Worm (Caenorhabditis elegans) whole organism, L4 larva: ENCODE results near the gene srh-234.

Source experiments
- D1046.2 ChIP-seq: fragments of 200-800 bp; sonication (Bioruptor generic); IDR thresholded peaks from 2 replicates; pipeline ENCODE4 v1.3.6; 2022; ENCODE audit warnings: missing genetic modification characterization, missing compliant biosample characterization
- F10B5.3 ChIP-seq: sonication (generic microtip); optimal IDR thresholded peaks from 2 replicates; lab custom pipeline; 2016; ENCODE audit warnings: mild to moderate bottlenecking, missing genetic modification characterization, missing compliant biosample characterization
- Y75B8A.6 ChIP-seq: fragments of 200-800 bp; sonication (Bioruptor generic); IDR thresholded peaks from 2 replicates; pipeline ENCODE4 v1.3.6; 2022; ENCODE audit warnings: missing genetic modification reagents, missing genetic modification characterization, missing compliant biosample characterization
- ZK337.2 ChIP-seq: fragments of 200-800 bp; sonication (Bioruptor generic); IDR thresholded peaks from 2 replicates; pipeline ENCODE4 v1.3.6; 2022; ENCODE audit warnings: missing genetic modification reagents, missing genetic modification characterization, missing compliant biosample characterization
- aha-1 ChIP-seq: fragments of 150-350 bp; peaks from one replicate; lab custom pipeline; 2014; ENCODE audit warnings: missing biosample characterization, missing genetic modification characterization
- attf-4 ChIP-seq: sonication (generic microtip); optimal IDR thresholded peaks from 3 replicates; lab custom pipeline; 2017; ENCODE audit warnings: missing biosample characterization, missing genetic modification characterization
- ceh-44 ChIP-seq: fragments of 200-800 bp; sonication (Bioruptor generic); IDR thresholded peaks from 2 replicates; pipeline ENCODE4 v1.3.6; 2022; ENCODE audit warnings: missing genetic modification reagents, missing genetic modification characterization, missing compliant biosample characterization
- ceh-62 ChIP-seq: sonication (generic microtip); optimal IDR thresholded peaks from 2 replicates; lab custom pipeline; 2017; ENCODE audit warnings: missing biosample characterization, missing genetic modification characterization
- ctbp-1 ChIP-seq: fragments of 200-800 bp; sonication (Bioruptor generic); IDR thresholded peaks from 2 replicates; pipeline ENCODE4 v1.3.6; 2022; ENCODE audit warnings: missing genetic modification reagents, missing genetic modification characterization, missing compliant biosample characterization
- daf-8 ChIP-seq: fragments of 200-800 bp; sonication (Bioruptor generic); IDR thresholded peaks from 2 replicates; pipeline ENCODE4 v1.3.6; 2022; ENCODE audit warnings: missing genetic modification characterization, missing compliant biosample characterization
- dmd-6 ChIP-seq: fragments of 200-800 bp; sonication (Bioruptor generic); IDR thresholded peaks from 2 replicates; pipeline ENCODE4 v1.3.6; 2022; ENCODE audit warnings: missing genetic modification reagents, missing genetic modification characterization, missing compliant biosample characterization
- dmd-9 ChIP-seq: fragments of 200-800 bp; sonication (Bioruptor generic); IDR thresholded peaks from 2 replicates; pipeline ENCODE4 v1.3.6; 2022; ENCODE audit warnings: missing genetic modification reagents, missing genetic modification characterization, missing compliant biosample characterization
- dve-1 ChIP-seq: sonication (generic microtip); optimal IDR thresholded peaks from 2 replicates; lab custom pipeline; 2017; ENCODE audit warnings: antibody characterized with exemption, mild to moderate bottlenecking, missing genetic modification characterization, missing compliant biosample characterization; ENCODE audit not compliant: insufficient read depth
- fos-1 ChIP-seq: fragments of 150-350 bp; optimal IDR thresholded peaks from 2 replicates; lab custom pipeline; 2014; ENCODE audit warnings: missing biosample characterization, missing genetic modification characterization
- gei-8 ChIP-seq: fragments of 200-800 bp; sonication (Bioruptor generic); optimal IDR thresholded peaks from 2 replicates; lab custom pipeline; 2018; ENCODE audit warnings: mild to moderate bottlenecking, missing genetic modification characterization, missing compliant biosample characterization
- hif-1 ChIP-seq, 2 experiments: sonication (generic microtip); optimal IDR thresholded peaks; 2 replicates each; lab custom pipeline; 2016 to 2017; ENCODE audit warnings: missing compliant biosample characterization in 2 of 2, missing genetic modification characterization in 2 of 2, missing genetic modification reagents in 2 of 2, missing genotype in 2 of 2, mild to moderate bottlenecking in 1 of 2
- hlh-11 ChIP-seq: fragments of 200-800 bp; sonication (Bioruptor generic); optimal IDR thresholded peaks from 2 replicates; lab custom pipeline; 2018; ENCODE audit warnings: mild to moderate bottlenecking, missing genetic modification characterization, missing compliant biosample characterization
- hlh-30 ChIP-seq: sonication (generic microtip); optimal IDR thresholded peaks from 2 replicates; lab custom pipeline; 2017; ENCODE audit warnings: antibody characterized with exemption, mild to moderate bottlenecking, missing genetic modification characterization, missing compliant biosample characterization; ENCODE audit not compliant: insufficient read depth
- lim-7 ChIP-seq: fragments of 200-800 bp; sonication (Bioruptor generic); IDR thresholded peaks from 2 replicates; pipeline ENCODE4 v1.3.6; 2022; ENCODE audit warnings: missing genetic modification characterization, missing compliant biosample characterization
- lin-1 ChIP-seq: fragments of 200-800 bp; sonication (Bioruptor generic); IDR thresholded peaks from 2 replicates; pipeline ENCODE4 v1.3.6; 2022; ENCODE audit warnings: missing genetic modification reagents, missing genetic modification characterization, missing compliant biosample characterization
- lin-29 ChIP-seq: fragments of 200-800 bp; sonication (Bioruptor generic); IDR thresholded peaks from 2 replicates; pipeline ENCODE4 v1.3.6; 2022; ENCODE audit warnings: missing genetic modification reagents, missing genetic modification characterization, missing compliant biosample characterization
- lin-39 ChIP-seq: fragments of 150-350 bp; optimal IDR thresholded peaks from 2 replicates; lab custom pipeline; 2014; ENCODE audit warnings: missing biosample characterization, missing genetic modification reagents, missing genetic modification characterization
- lir-3 ChIP-seq: sonication (generic microtip); optimal IDR thresholded peaks from 2 replicates; lab custom pipeline; 2016; ENCODE audit warnings: mild to moderate bottlenecking, missing genetic modification characterization, missing compliant biosample characterization
- lsy-2 ChIP-seq, 2 experiments: fragments of 150-350 bp in 1 of 2; sonication (generic microtip) in 1 of 2; optimal IDR thresholded peaks; 2 replicates each; lab custom pipeline; 2014 to 2017; ENCODE audit warnings: missing biosample characterization in 2 of 2, missing genetic modification characterization in 2 of 2
- madf-9 ChIP-seq: fragments of 200-800 bp; sonication (Bioruptor generic); conservative IDR thresholded peaks from 2 replicates; pipeline ENCODE4 v1.3.6; 2022; ENCODE audit warnings: missing genetic modification reagents, missing genetic modification characterization, missing compliant biosample characterization
- mdl-1 ChIP-seq, 2 experiments: fragments of 150-350 bp in 1 of 2; sonication (generic microtip) in 1 of 2; optimal IDR thresholded peaks; 2 replicates each; lab custom pipeline; 2014 to 2017; ENCODE audit warnings: missing biosample characterization in 2 of 2, missing genetic modification characterization in 2 of 2
- mxl-3 ChIP-seq: fragments of 200-800 bp; sonication (Bioruptor generic); optimal IDR thresholded peaks from 2 replicates; lab custom pipeline; 2018; ENCODE audit warnings: mild to moderate bottlenecking, missing genetic modification characterization, missing compliant biosample characterization
- nhr-102 ChIP-seq: sonication (generic microtip); optimal IDR thresholded peaks from 2 replicates; lab custom pipeline; 2016; ENCODE audit warnings: mild to moderate bottlenecking, missing genetic modification characterization, moderate library complexity, missing compliant biosample characterization
- nhr-11 ChIP-seq: fragments of 150-350 bp; optimal IDR thresholded peaks from 2 replicates; lab custom pipeline; 2014; ENCODE audit warnings: missing biosample characterization, missing genetic modification characterization
- nhr-25 ChIP-seq: sonication (generic microtip); optimal IDR thresholded peaks from 2 replicates; lab custom pipeline; 2017; ENCODE audit warnings: missing genetic modification characterization, mild to moderate bottlenecking, missing compliant biosample characterization, antibody characterized with exemption, moderate library complexity, borderline replicate concordance; ENCODE audit not compliant: insufficient read depth
- nhr-28 ChIP-seq: fragments of 150-350 bp; optimal IDR thresholded peaks from 2 replicates; lab custom pipeline; 2014; ENCODE audit warnings: missing biosample characterization, missing genetic modification characterization
- nhr-41 ChIP-seq: fragments of 200-800 bp; sonication (Bioruptor generic); IDR thresholded peaks from 2 replicates; pipeline ENCODE4 v1.3.6; 2022; ENCODE audit warnings: missing genetic modification reagents, missing genetic modification characterization, missing compliant biosample characterization
- nhr-42 ChIP-seq: fragments of 200-800 bp; sonication (Bioruptor generic); IDR thresholded peaks from 2 replicates; pipeline ENCODE4 v1.3.6; 2022; ENCODE audit warnings: missing genetic modification characterization, missing compliant biosample characterization
- nhr-77 ChIP-seq: fragments of 150-350 bp; optimal IDR thresholded peaks from 2 replicates; lab custom pipeline; 2014; ENCODE audit warnings: missing biosample characterization, missing genetic modification characterization
- pqm-1 ChIP-seq: sonication (generic microtip); optimal IDR thresholded peaks from 2 replicates; lab custom pipeline; 2017; ENCODE audit warnings: missing biosample characterization, missing genetic modification characterization
- rbr-2 ChIP-seq: sonication (generic microtip); optimal IDR thresholded peaks from 2 replicates; lab custom pipeline; 2016; ENCODE audit warnings: missing genotype, missing genetic modification characterization, missing compliant biosample characterization
- snpc-1.2 ChIP-seq: fragments of 200-800 bp; sonication (Bioruptor generic); IDR thresholded peaks from 2 replicates; pipeline ENCODE4 v1.3.6; 2022; ENCODE audit warnings: missing genetic modification reagents, missing genetic modification characterization, missing compliant biosample characterization
- spr-1 ChIP-seq: sonication (generic microtip); optimal IDR thresholded peaks from 2 replicates; lab custom pipeline; 2016; ENCODE audit warnings: mild to moderate bottlenecking, missing genetic modification characterization, missing compliant biosample characterization
- tra-1 ChIP-seq: fragments of 200-800 bp; sonication (Bioruptor generic); IDR thresholded peaks from 2 replicates; pipeline ENCODE4 v1.3.6; 2022; ENCODE audit warnings: missing genetic modification reagents, missing genetic modification characterization, missing compliant biosample characterization
- unc-62 ChIP-seq, 3 experiments: fragments of 150-350 bp in 1 of 3; sonication (generic microtip); optimal IDR thresholded peaks in 2 of 3; peaks in 1 of 3; 1 replicate in 1 of 3; 2 replicates in 2 of 3; lab custom pipeline; 2014 to 2017; ENCODE audit warnings: missing biosample characterization in 3 of 3, missing genetic modification characterization in 3 of 3, missing genetic modification reagents in 3 of 3, missing genotype in 1 of 3
- zfp-3 ChIP-seq: fragments of 200-800 bp; sonication (Bioruptor generic); conservative IDR thresholded peaks from 2 replicates; pipeline ENCODE4 v1.3.6; 2022; ENCODE audit warnings: missing genetic modification reagents, missing genetic modification characterization, missing compliant biosample characterization
- zip-11 ChIP-seq: fragments of 200-800 bp; sonication (Bioruptor generic); IDR thresholded peaks from 2 replicates; pipeline ENCODE4 v1.3.6; 2022; ENCODE audit warnings: missing genetic modification characterization, missing compliant biosample characterization
- ztf-11 ChIP-seq: fragments of 150-350 bp; optimal IDR thresholded peaks from 2 replicates; lab custom pipeline; 2014; ENCODE audit warnings: missing biosample characterization, missing genetic modification characterization
- ztf-7 ChIP-seq: fragments of 150-350 bp; optimal IDR thresholded peaks from 2 replicates; lab custom pipeline; 2014; ENCODE audit warnings: missing biosample characterization, missing genetic modification characterization

Gene srh-234

ce11 chrV:7686189-7686588, 34.5 kb upstream of the srh-234 start, which contains the start of the genes nhr-94 and nhr-152:
TSS of gene nhr-94 (minus strand) at chrV:7686335.
TSS of gene nhr-152 (plus strand) at chrV:7686350.
- TF ChIP-seq hif-1 (tag; optimal IDR thresholded peaks at IDR 0.05; lab: Kevin White, UChicago) (no peak), mxl-3 (GFP tag; lab: Kevin White, UChicago) (peak; percentile 59), Y75B8A.6 (GFP tag; lab: Robert Waterston, UW) (no peak), nhr-28 (tag; lab: Kevin White, UChicago) (peak; percentile 46), nhr-11 (tag; lab: Kevin White, UChicago) (no peak), nhr-25 (peak; percentile 0), madf-9 (GFP tag; lab: Robert Waterston, UW) (no peak), nhr-42 (GFP tag; lab: Robert Waterston, UW) (no peak), hlh-30 (tag; lab: Kevin White, UChicago) (peak; percentile 58), lin-1 (GFP tag; lab: Robert Waterston, UW) (no peak), aha-1 (tag; lab: Kevin White, UChicago) (peak; percentile 60)
- TF ChIP-seq, all 104 proteins: peak for 5

- no peak for TF ChIP-seq dmd-6
- peak in 1 of 2 experiments; percentile 68 for TF ChIP-seq unc-62 (GFP tag; optimal IDR thresholded peaks at IDR 0.05 in 1 of 2; lab: Kevin White, UChicago)
- TF ChIP-seq unc-62 (tag; optimal IDR thresholded peaks at IDR 0.05; lab: Kevin White, UChicago): no peak
Measured at ce11 chrV:7683907-7684655, 32.4 kb upstream of the srh-234 start, which contains the start of gene sre-11. TSS of gene sre-11 (minus strand) at chrV:7683957.

- TF ChIP-seq lir-3 (tag; lab: Kevin White, UChicago) (no peak), tra-1 (GFP tag; lab: Robert Waterston, UW) (no peak), dmd-6 (no peak), ztf-11 (tag; lab: Kevin White, UChicago) (no peak), F10B5.3 (tag; lab: Kevin White, UChicago) (no peak), gei-8 (no peak), dve-1 (tag; lab: Kevin White, UChicago) (peak; percentile 51), lsy-2 (tag; optimal IDR thresholded peaks at IDR 0.05; lab: Kevin White, UChicago) (no peak), nhr-41 (GFP tag; lab: Robert Waterston, UW) (no peak), nhr-102 (no peak), zip-11 (GFP tag; lab: Robert Waterston, UW) (no peak), pqm-1 (no peak), hif-1 (tag; optimal IDR thresholded peaks at IDR 0.05; lab: Kevin White, UChicago) (no peak), madf-9 (GFP tag; lab: Robert Waterston, UW) (no peak), dmd-9 (GFP tag; lab: Robert Waterston, UW) (no peak), mxl-3 (GFP tag; lab: Kevin White, UChicago) (peak; percentile 15), nhr-77 (tag; lab: Kevin White, UChicago) (peak; percentile 38), lin-29 (GFP tag; lab: Robert Waterston, UW) (no peak), mdl-1 (tag; optimal IDR thresholded peaks at IDR 0.05; lab: Kevin White, UChicago) (peak in 1 of 2 experiments; percentile 27), ceh-44 (no peak), spr-1 (tag; lab: Kevin White, UChicago) (no peak), ztf-7 (tag; lab: Kevin White, UChicago) (no peak), hlh-11 (no peak), snpc-1.2 (GFP tag; lab: Robert Waterston, UW) (no peak), attf-4 (tag; lab: Kevin White, UChicago) (no peak), nhr-42 (GFP tag; lab: Robert Waterston, UW) (no peak), D1046.2 (no peak), daf-8 (GFP tag; lab: Robert Waterston, UW) (no peak), zfp-3 (GFP tag; lab: Robert Waterston, UW) (no peak), ceh-62 (tag; lab: Kevin White, UChicago) (no peak), lin-39 (no peak), unc-62 (GFP tag; optimal IDR thresholded peaks at IDR 0.05 in 1 of 2; lab: Kevin White, UChicago) (no peak), unc-62 (tag; optimal IDR thresholded peaks at IDR 0.05; lab: Kevin White, UChicago) (no peak), rbr-2 (tag; lab: Kevin White, UChicago) (no peak), ZK337.2 (no peak), ctbp-1 (GFP tag; lab: Robert Waterston, UW) (no peak), hlh-30 (tag; lab: Kevin White, UChicago) (no peak), lim-7 (GFP tag; lab: Robert Waterston, UW) (no peak), fos-1 (tag; lab: Kevin White, UChicago) (no peak), nhr-28 (tag; lab: Kevin White, UChicago) (peak; percentile 100)
Measured at ce11 chrV:7681388-7681787, 29.7 kb upstream of the srh-234 start, which contains the start of gene cyp-33A1. TSS of gene cyp-33A1 (minus strand) at chrV:7681459.
